Worm (Caenorhabditis elegans): Measurements from ENCODE around the gene npp-9.

DNA sequence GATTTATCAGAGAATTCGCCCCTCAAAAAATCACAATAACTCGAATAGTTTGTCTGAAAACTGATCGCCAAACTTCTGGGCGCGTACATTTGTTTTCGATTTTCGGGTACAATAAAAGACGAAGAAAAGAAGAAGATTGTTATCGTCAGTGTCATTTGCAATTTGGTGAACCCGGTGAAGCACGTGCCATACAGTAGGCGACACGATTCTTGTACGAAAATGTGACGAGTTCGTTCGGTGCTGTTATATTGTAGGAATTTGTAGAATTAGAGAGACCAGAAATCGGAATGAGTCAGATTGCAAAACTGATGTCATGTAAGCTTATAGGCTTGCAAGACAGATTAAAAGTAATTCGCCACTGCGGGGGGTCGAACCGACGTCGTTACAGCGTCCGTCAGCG lies 36.5 kb downstream of the npp-9 start:
- TF ChIP-seq jun-1 (tag; optimal IDR thresholded peaks at IDR 0.05) (no peak), nhr-76 (tag; optimal IDR thresholded peaks at IDR 0.05) (no peak), nhr-28 (tag; optimal IDR thresholded peaks at IDR 0.05) (peak; percentile 1), ama-1 (optimal IDR thresholded peaks at IDR 0.05) (no peak), F44E2.7 (GFP tag; IDR thresholded peaks at IDR 0.05) (no peak), pha-4 (GFP tag; IDR thresholded peaks at IDR 0.05) (no peak), pha-4 (tag; optimal IDR thresholded peaks at IDR 0.05) (no peak)
